Worm (Caenorhabditis elegans): Measurements from ENCODE around the gene T23G4.2.

The T23G4.2 gene

DNA sequence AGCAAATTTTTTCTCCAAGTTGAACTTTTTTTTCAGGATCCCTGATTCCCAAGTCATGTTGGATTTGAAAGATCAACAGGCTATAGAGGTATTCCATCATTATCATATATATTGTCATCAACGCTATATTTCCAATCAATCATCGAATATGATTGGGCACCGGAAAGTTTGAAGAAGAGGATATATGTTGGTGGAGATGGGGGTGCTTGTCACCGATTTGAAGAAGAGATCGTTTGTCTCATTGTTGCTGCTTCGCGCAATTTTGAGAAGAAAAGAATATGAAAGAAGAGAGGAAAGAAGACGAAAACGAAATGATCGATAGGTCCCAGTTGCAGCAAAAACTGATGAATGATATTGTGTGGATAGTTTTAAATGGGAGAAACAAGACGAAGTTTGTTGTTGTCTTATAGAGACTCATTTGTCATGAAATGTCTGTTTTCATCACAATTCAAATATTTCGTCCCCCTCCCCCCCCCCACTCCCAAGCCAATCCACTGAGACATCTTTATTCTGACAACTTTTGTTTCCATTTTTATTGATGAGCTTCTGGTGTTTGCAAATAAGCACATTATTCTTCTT is at the start of gene T23G4.2:
Gene T23G4.2, minus strand, starts transcription at position 255 of the 579 bp plus-strand sequence.
- TF ChIP-seq elt-3 (tag; optimal IDR thresholded peaks at IDR 0.05) = no peak
- peak; percentile 88 for TF ChIP-seq mab-9 (GFP tag; IDR thresholded peaks at IDR 0.05)
- peak; percentile 28 for TF ChIP-seq nhr-71 (tag; optimal IDR thresholded peaks at IDR 0.05)
- TF ChIP-seq lin-39 (tag; optimal IDR thresholded peaks at IDR 0.05) = peak; percentile 66
- peak; percentile 42 for TF ChIP-seq blmp-1 (tag; optimal IDR thresholded peaks at IDR 0.05)
- TF ChIP-seq lin-14 (GFP tag; optimal IDR thresholded peaks at IDR 0.05) = peak; percentile 75
- TF ChIP-seq tbx-2 (tag; optimal IDR thresholded peaks at IDR 0.05) = no peak
- no peak for TF ChIP-seq hlh-4 (tag; optimal IDR thresholded peaks at IDR 0.05)

ce11 chrIV:13727865-13728264 is 38.5 kb upstream of the T23G4.2 start:
- TF ChIP-seq fos-1 (tag; optimal IDR thresholded peaks at IDR 0.05) (no peak), tlp-1 (tag; optimal IDR thresholded peaks at IDR 0.05) (peak; percentile 74), efl-1 (optimal IDR thresholded peaks at IDR 0.05) (no peak), efl-1 (GFP tag; optimal IDR thresholded peaks at IDR 0.05 in 1 of 2) (peak in 1 of 2 experiments; percentile 82), elt-2 (tag; optimal IDR thresholded peaks at IDR 0.05) (peak; percentile 90), ceh-8 (GFP tag; optimal IDR thresholded peaks at IDR 0.05) (no peak)

DNA sequence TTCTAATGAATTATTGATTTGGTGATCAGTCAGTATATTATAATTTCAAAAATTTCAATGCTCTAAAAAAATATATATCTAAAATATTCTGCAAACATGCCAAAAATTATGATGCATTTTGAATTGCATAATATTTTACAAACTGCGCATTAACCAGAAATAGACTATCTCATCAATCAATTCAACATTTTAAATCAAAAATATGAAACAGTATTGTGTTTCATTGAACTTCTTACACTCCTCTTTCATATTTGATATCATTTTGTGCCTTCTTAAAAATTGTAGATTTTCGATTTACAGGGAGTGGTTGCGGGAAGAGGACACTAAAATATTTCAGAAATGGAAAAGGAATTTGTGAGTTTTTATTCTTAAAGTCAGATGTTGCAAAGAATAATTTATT is 37.3 kb upstream of the T23G4.2 start, which contains the start of gene ent-4:
Gene ent-4, plus strand, starts transcription at position 301 of the 400 bp plus-strand sequence.
- TF ChIP-seq lin-35 (GFP tag; optimal IDR thresholded peaks at IDR 0.05) = no peak
- no peak for TF ChIP-seq unc-62 (GFP tag; optimal IDR thresholded peaks at IDR 0.05)
- no peak for TF ChIP-seq xbp-1 (tag; optimal IDR thresholded peaks at IDR 0.05)
- no peak for TF ChIP-seq dsc-1 (tag; optimal IDR thresholded peaks at IDR 0.05)
- TF ChIP-seq unc-30 (tag; optimal IDR thresholded peaks at IDR 0.05) = no peak
- TF ChIP-seq ceh-90 (tag; optimal IDR thresholded peaks at IDR 0.05) = no peak
- TF ChIP-seq lin-39 (tag; optimal IDR thresholded peaks at IDR 0.05) = no peak

DNA sequence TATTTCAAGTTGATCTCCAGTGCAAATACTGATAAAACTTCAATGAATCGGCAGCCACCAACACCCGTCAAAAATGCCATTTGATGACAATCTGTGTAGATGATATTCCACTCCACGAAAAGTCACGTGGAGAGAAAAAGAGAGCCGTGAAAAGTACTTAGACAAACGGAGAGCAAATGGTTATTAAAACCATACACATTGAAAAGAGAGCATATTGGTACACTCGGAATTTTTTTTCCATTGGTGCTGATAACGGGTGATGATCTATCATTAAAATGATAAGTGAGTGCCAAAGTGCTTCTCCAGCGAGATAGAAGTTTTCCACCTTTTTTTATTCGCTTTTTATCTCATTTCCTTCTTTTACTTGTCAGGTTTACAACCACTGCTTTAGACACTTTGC is 35.8 kb upstream of the T23G4.2 start:
- TF ChIP-seq ceh-88 (GFP tag; IDR thresholded peaks at IDR 0.05) (no peak), hlh-4 (tag; optimal IDR thresholded peaks at IDR 0.05) (no peak), mep-1 (tag; optimal IDR thresholded peaks at IDR 0.05) (no peak), C04F5.9 (tag; optimal IDR thresholded peaks at IDR 0.05) (no peak), nhr-11 (tag; optimal IDR thresholded peaks at IDR 0.05) (no peak), mdl-1 (tag; optimal IDR thresholded peaks at IDR 0.05) (peak in 1 of 2 experiments; percentile 46), blmp-1 (tag; optimal IDR thresholded peaks at IDR 0.05) (no peak), ces-1 (GFP tag; optimal IDR thresholded peaks at IDR 0.05) (no peak), fos-1 (tag; optimal IDR thresholded peaks at IDR 0.05) (no peak), unc-98 (GFP tag; IDR thresholded peaks at IDR 0.05) (no peak), ceh-63 (GFP tag; optimal IDR thresholded peaks at IDR 0.05) (no peak), nhr-84 (tag; optimal IDR thresholded peaks at IDR 0.05) (no peak), irx-1 (tag; optimal IDR thresholded peaks at IDR 0.05) (no peak), nhr-47 (tag; optimal IDR thresholded peaks at IDR 0.05) (no peak), aly-2 (tag; optimal IDR thresholded peaks at IDR 0.05) (no peak), nhr-71 (tag; optimal IDR thresholded peaks at IDR 0.05) (peak; percentile 45), unc-62 (GFP tag; optimal IDR thresholded peaks at IDR 0.05) (no peak), lir-3 (tag; optimal IDR thresholded peaks at IDR 0.05; ENCODE audit: poor library complexity) (no peak), snu-23 (GFP tag; optimal IDR thresholded peaks at IDR 0.05) (no peak), ztf-11 (tag; optimal IDR thresholded peaks at IDR 0.05) (no peak), pag-3 (tag; optimal IDR thresholded peaks at IDR 0.05; ENCODE audit: borderline replicate concordance, insufficient read depth) (no peak), pqm-1 (tag; optimal IDR thresholded peaks at IDR 0.05) (peak; percentile 18), ceh-82 (tag; optimal IDR thresholded peaks at IDR 0.05) (no peak), nhr-76 (tag; optimal IDR thresholded peaks at IDR 0.05) (no peak), efl-3 (GFP tag; optimal IDR thresholded peaks at IDR 0.05) (no peak), lin-35 (GFP tag; optimal IDR thresholded peaks at IDR 0.05) (peak in 1 of 2 experiments; percentile 50), lin-39 (tag; optimal IDR thresholded peaks at IDR 0.05) (no peak), sox-4 (tag; optimal IDR thresholded peaks at IDR 0.05) (no peak), nhr-77 (tag; optimal IDR thresholded peaks at IDR 0.05) (no peak), sptf-1 (tag; optimal IDR thresholded peaks at IDR 0.05) (no peak), grh-1 (GFP tag; IDR thresholded peaks at IDR 0.05) (no peak), elt-2 (tag; optimal IDR thresholded peaks at IDR 0.05) (peak; percentile 99), aha-1 (tag; optimal IDR thresholded peaks at IDR 0.05) (no peak), ets-5 (GFP tag; IDR thresholded peaks at IDR 0.05) (no peak), fkh-8 (tag; optimal IDR thresholded peaks at IDR 0.05) (no peak)

Measured in whole organism, L1 larva.